Fruit fly (Drosophila melanogaster) whole organism, adult: ENCODE data around the gene RpL7.

Experiments used
- CG33017 ChIP-seq: fragments of 200-800 bp; sonication (Bioruptor generic); optimal IDR thresholded peaks from 2 replicates; lab custom pipeline; 2018; ENCODE audit warnings: missing biosample characterization, mild to moderate bottlenecking, missing genetic modification characterization, moderate library complexity
- kay ChIP-seq: fragments of 200-800 bp; sonication (Bioruptor generic); peaks from one replicate; lab custom pipeline; 2016; ENCODE audit warnings: missing biosample characterization, missing genetic modification characterization, borderline replicate concordance

DNA sequence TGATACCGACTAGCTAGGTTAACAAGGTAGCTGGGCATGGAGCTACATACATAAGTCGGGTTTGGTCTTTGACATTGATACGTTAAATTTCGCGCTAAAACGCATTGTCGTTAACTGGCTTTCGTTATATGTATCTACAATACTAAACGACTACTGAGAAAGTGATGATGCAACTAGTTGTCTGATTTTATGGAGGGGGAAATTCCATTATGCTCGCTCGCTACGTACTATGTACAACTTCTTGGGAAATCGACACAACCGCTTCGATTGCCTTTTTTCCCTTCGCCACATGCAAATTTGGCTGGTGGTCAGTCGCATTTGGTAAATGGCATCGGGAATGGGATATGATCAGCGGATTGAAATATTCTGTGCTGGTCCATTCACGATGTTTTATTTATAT lies 19.2 kb downstream of the RpL7 start:
- TF ChIP-seq kay (GFP tag; lab: Kevin White, UChicago) (no peak), CG33017 (no peak)
